Worm (Caenorhabditis elegans) whole organism, L2 larva: ENCODE results near the gene C41G6.12.
"Not testable (repeated sequence)": the region's sequence is repeated elsewhere in the genome, so short reads cannot be mapped to it uniquely, and the experiment has no call there.

Source experiments
- C34F6.9 ChIP-seq: fragments of 150-350 bp; optimal IDR thresholded peaks from 2 replicates; lab custom pipeline; 2014; ENCODE audit warnings: missing biosample characterization, missing genetic modification characterization
- F13H6.1 ChIP-seq: sonication (generic microtip); optimal IDR thresholded peaks from 2 replicates; lab custom pipeline; 2016; ENCODE audit warnings: missing genetic modification characterization, missing compliant biosample characterization
- R02D3.7 ChIP-seq: fragments of 150-350 bp; optimal IDR thresholded peaks from 2 replicates; lab custom pipeline; 2014; ENCODE audit warnings: missing biosample characterization, missing genetic modification characterization
- alr-1 ChIP-seq: fragments of 150-350 bp; optimal IDR thresholded peaks from 2 replicates; lab custom pipeline; 2014; ENCODE audit warnings: missing biosample characterization, missing genetic modification characterization
- aly-2 ChIP-seq: fragments of 150-350 bp; optimal IDR thresholded peaks from 2 replicates; lab custom pipeline; 2014; ENCODE audit warnings: missing biosample characterization, missing genetic modification characterization
- ama-1 ChIP-seq: fragments of 150-350 bp; optimal IDR thresholded peaks from 2 replicates; lab custom pipeline; 2018; ENCODE audit warnings: inconsistent platforms
- blmp-1 ChIP-seq: sonication (generic microtip); optimal IDR thresholded peaks from 2 replicates; lab custom pipeline; 2017; ENCODE audit warnings: missing genetic modification characterization, mild to moderate bottlenecking, missing compliant biosample characterization, antibody characterized with exemption, moderate library complexity; ENCODE audit not compliant: insufficient read depth
- ceh-16 ChIP-seq: fragments of 150-350 bp; optimal IDR thresholded peaks from 2 replicates; lab custom pipeline; 2014; ENCODE audit warnings: missing biosample characterization, missing genetic modification characterization
- dmd-4 ChIP-seq: sonication (generic microtip); optimal IDR thresholded peaks from 2 replicates; lab custom pipeline; 2017; ENCODE audit warnings: missing biosample characterization, missing genetic modification characterization
- egl-27 ChIP-seq: sonication (generic microtip); optimal IDR thresholded peaks from 3 replicates; lab custom pipeline; 2017; ENCODE audit warnings: missing biosample characterization, missing genetic modification reagents, missing genetic modification characterization
- elt-1 ChIP-seq: fragments of 150-350 bp; optimal IDR thresholded peaks from 2 replicates; lab custom pipeline; 2014; ENCODE audit warnings: missing biosample characterization, missing genetic modification characterization
- elt-3 ChIP-seq: sonication (generic microtip); optimal IDR thresholded peaks from 2 replicates; lab custom pipeline; 2017; ENCODE audit warnings: missing biosample characterization, missing genetic modification characterization
- lin-11 ChIP-seq: fragments of 150-350 bp; sonication (generic microtip); optimal IDR thresholded peaks from 2 replicates; lab custom pipeline; 2014; ENCODE audit warnings: missing biosample characterization, missing genetic modification characterization, inconsistent platforms, mixed read lengths
- lin-13 ChIP-seq: fragments of 150-350 bp; optimal IDR thresholded peaks from 2 replicates; lab custom pipeline; 2014; ENCODE audit warnings: missing biosample characterization, missing genetic modification reagents, missing genetic modification characterization
- lsy-2 ChIP-seq, 2 experiments: fragments of 150-350 bp in 1 of 2; sonication (generic microtip) in 1 of 2; optimal IDR thresholded peaks; 2 replicates each; lab custom pipeline; 2014 to 2017; ENCODE audit warnings: missing biosample characterization in 2 of 2, missing genetic modification characterization in 2 of 2
- mab-5 ChIP-seq: fragments of 150-350 bp; optimal IDR thresholded peaks from 2 replicates; lab custom pipeline; 2014; ENCODE audit warnings: missing biosample characterization, missing genetic modification characterization
- mbf-1 ChIP-seq: sonication (generic microtip); optimal IDR thresholded peaks from 2 replicates; lab custom pipeline; 2017; ENCODE audit warnings: missing biosample characterization, missing genetic modification characterization
- mdl-1 ChIP-seq, 2 experiments: fragments of 150-350 bp in 1 of 2; sonication (generic microtip) in 1 of 2; optimal IDR thresholded peaks; 2 replicates each; lab custom pipeline; 2017; ENCODE audit warnings: missing biosample characterization in 2 of 2, missing genetic modification characterization in 2 of 2
- nhr-11 ChIP-seq: fragments of 150-350 bp; optimal IDR thresholded peaks from 2 replicates; lab custom pipeline; 2014; ENCODE audit warnings: missing biosample characterization, missing genetic modification characterization
- nhr-129 ChIP-seq: fragments of 150-350 bp; optimal IDR thresholded peaks from 2 replicates; lab custom pipeline; 2014; ENCODE audit warnings: missing biosample characterization, missing genetic modification characterization
- nhr-23 ChIP-seq: fragments of 150-350 bp; optimal IDR thresholded peaks from 2 replicates; lab custom pipeline; 2014; ENCODE audit warnings: missing biosample characterization, missing genetic modification reagents, missing genetic modification characterization
- nhr-237 ChIP-seq: fragments of 150-350 bp; optimal IDR thresholded peaks from 2 replicates; lab custom pipeline; 2014; ENCODE audit warnings: missing biosample characterization, missing genetic modification characterization
- nhr-6 ChIP-seq: fragments of 150-350 bp; optimal IDR thresholded peaks from 2 replicates; lab custom pipeline; 2014; ENCODE audit warnings: missing biosample characterization, missing genetic modification characterization
- peb-1 ChIP-seq: fragments of 150-350 bp; optimal IDR thresholded peaks from 2 replicates; lab custom pipeline; 2014; ENCODE audit warnings: missing biosample characterization, missing genetic modification characterization
- sem-4 ChIP-seq: fragments of 150-350 bp; optimal IDR thresholded peaks from 2 replicates; lab custom pipeline; 2014; ENCODE audit warnings: missing biosample characterization, missing genetic modification reagents, missing genetic modification characterization
- sma-9 ChIP-seq, 2 experiments: fragments of 150-350 bp in 1 of 2; sonication (generic microtip) in 1 of 2; optimal IDR thresholded peaks; 2 replicates each; lab custom pipeline; 2014 to 2016; ENCODE audit warnings: missing genetic modification characterization in 2 of 2, mild to moderate bottlenecking in 1 of 2, missing biosample characterization in 1 of 2, missing compliant biosample characterization in 1 of 2, missing genetic modification reagents in 1 of 2, moderate library complexity in 1 of 2
- snpc-4 ChIP-seq: fragments of 150-350 bp; optimal IDR thresholded peaks from 2 replicates; lab custom pipeline; 2014; ENCODE audit warnings: missing biosample characterization, missing genetic modification characterization
- unc-62 ChIP-seq: fragments of 150-350 bp; optimal IDR thresholded peaks from 2 replicates; lab custom pipeline; 2014; ENCODE audit warnings: missing biosample characterization, missing genetic modification reagents, missing genetic modification characterization
- zag-1 ChIP-seq: fragments of 150-350 bp; optimal IDR thresholded peaks from 2 replicates; lab custom pipeline; 2014; ENCODE audit warnings: missing biosample characterization, missing genetic modification characterization
- ztf-11 ChIP-seq: sonication (generic microtip); optimal IDR thresholded peaks from 2 replicates; lab custom pipeline; 2017; ENCODE audit warnings: missing biosample characterization, missing genetic modification characterization
- ztf-4 ChIP-seq: fragments of 150-350 bp; optimal IDR thresholded peaks from 2 replicates; lab custom pipeline; 2014; ENCODE audit warnings: missing biosample characterization, missing genetic modification characterization

Gene C41G6.12

DNA sequence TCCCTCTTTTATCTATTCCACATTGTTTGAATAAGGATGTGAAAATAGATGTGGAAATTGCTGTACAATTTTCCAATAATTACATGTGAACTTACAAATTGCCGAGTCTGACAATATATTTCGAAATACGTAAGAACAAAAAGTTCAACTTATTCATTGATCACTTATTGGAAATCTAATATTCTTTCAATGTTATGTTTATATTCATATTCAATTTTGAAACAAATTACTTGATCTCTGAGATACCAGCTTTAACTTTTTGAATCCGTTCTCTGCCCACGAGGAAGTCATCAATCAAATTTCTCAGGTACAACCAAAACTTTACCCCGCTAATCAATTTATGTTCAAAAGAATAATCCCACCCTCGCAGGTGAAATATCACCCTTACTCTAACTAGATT lies 7.6 kb upstream of the C41G6.12 start, which contains the start of gene sri-26:
Gene sri-26, plus strand, starts transcription at position 301 of the 400 bp plus-strand sequence.
- TF ChIP-seq blmp-1 (tag; lab: Kevin White, UChicago); sem-4; ama-1 (lab: Kevin White, UChicago): not testable (repeated sequence)

DNA sequence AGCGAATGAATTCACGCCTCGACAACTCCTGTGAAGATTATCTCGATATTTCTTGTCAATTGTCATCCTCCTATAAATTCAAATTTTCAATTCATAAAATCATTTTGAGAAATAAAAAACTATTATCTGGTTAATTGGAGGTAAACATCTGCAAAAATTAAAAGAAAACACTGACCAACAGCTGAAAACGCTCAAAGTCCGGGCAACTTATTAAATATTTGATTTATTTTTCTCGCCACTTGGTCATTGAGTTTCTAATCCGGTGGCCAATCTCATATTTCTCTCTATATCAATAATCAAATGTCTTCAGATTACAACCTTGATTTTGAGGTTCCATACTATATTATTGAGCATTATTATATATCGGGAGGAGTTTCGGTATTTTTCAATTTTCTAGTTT lies 4.3 kb upstream of the C41G6.12 start, which contains the start of gene sri-24:
Gene sri-24, plus strand, starts transcription at position 301 of the 400 bp plus-strand sequence.
- not testable (repeated sequence) for TF ChIP-seq ama-1 (lab: Kevin White, UChicago); dmd-4; mbf-1 (tag; lab: Kevin White, UChicago)

ce11 chrV:15199768-15200167 lies 7.8 kb downstream of the C41G6.12 start, which contains the start of gene Y75B12B.10:
Y75B12B.10 (plus strand) TSS chrV:15200068.
- TF ChIP-seq ztf-11 (tag; lab: Kevin White, UChicago) (no peak), mdl-1 (tag; optimal IDR thresholded peaks at IDR 0.05; lab: Kevin White, UChicago) (no peak), nhr-11 (tag; lab: Kevin White, UChicago) (no peak)

DNA sequence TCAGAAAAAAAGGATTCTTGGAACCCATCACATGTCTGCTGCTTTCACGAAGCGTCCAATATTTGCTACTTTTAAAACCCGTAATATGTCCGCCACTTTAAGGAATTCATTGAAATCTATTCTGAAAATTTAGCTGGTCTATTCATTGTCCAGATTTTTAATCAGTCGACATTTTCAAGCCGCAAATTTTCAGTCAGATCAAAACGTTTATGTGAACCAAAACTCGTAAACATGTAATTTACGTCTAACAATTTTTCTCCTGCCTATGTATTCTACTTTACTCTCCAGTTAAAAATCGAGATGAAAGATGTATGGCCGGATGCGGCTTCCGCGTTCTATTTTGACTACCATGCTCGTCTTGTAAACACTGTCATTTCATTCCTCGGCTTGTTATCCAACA lies 9.6 kb downstream of the C41G6.12 start, which contains the start of gene srw-1:
Gene srw-1, plus strand, starts transcription at position 301 of the 400 bp plus-strand sequence.
- TF ChIP-seq snpc-4 (tag; lab: Kevin White, UChicago), result no peak
- no peak for TF ChIP-seq mdl-1 (tag; optimal IDR thresholded peaks at IDR 0.05; lab: Kevin White, UChicago)
- no peak for TF ChIP-seq ceh-16 (tag; lab: Kevin White, UChicago)
- no peak for TF ChIP-seq nhr-129 (tag; lab: Kevin White, UChicago)
- no peak for TF ChIP-seq alr-1 (tag; lab: Kevin White, UChicago)
- no peak for TF ChIP-seq unc-62 (GFP tag; lab: Kevin White, UChicago)
- no peak for TF ChIP-seq nhr-6 (tag; lab: Kevin White, UChicago)
- TF ChIP-seq lin-11 (tag; lab: Kevin White, UChicago), result no peak
- TF ChIP-seq nhr-11 (tag; lab: Kevin White, UChicago), result no peak
- no peak for TF ChIP-seq sma-9 (GFP tag; optimal IDR thresholded peaks at IDR 0.05; lab: Kevin White, UChicago)
- TF ChIP-seq sma-9 (tag; optimal IDR thresholded peaks at IDR 0.05; lab: Kevin White, UChicago), result no peak
- TF ChIP-seq elt-1 (tag; lab: Kevin White, UChicago), result no peak
- no peak for TF ChIP-seq aly-2 (tag; lab: Kevin White, UChicago)
- no peak for TF ChIP-seq ztf-4
- TF ChIP-seq lin-13, result no peak
- TF ChIP-seq zag-1 (tag; lab: Kevin White, UChicago), result no peak
- no peak for TF ChIP-seq C34F6.9 (tag; lab: Kevin White, UChicago)
- TF ChIP-seq egl-27 (tag; lab: Kevin White, UChicago), result no peak
- no peak for TF ChIP-seq blmp-1 (tag; lab: Kevin White, UChicago)

- TF ChIP-seq nhr-6 (tag; lab: Kevin White, UChicago) (no peak), mdl-1 (tag; optimal IDR thresholded peaks at IDR 0.05; lab: Kevin White, UChicago) (no peak), peb-1 (tag; lab: Kevin White, UChicago) (no peak), blmp-1 (tag; lab: Kevin White, UChicago) (no peak), lsy-2 (tag; optimal IDR thresholded peaks at IDR 0.05; lab: Kevin White, UChicago) (no peak), nhr-129 (tag; lab: Kevin White, UChicago) (no peak), unc-62 (GFP tag; lab: Kevin White, UChicago) (no peak), elt-3 (no peak), nhr-237 (tag; lab: Kevin White, UChicago) (no peak), alr-1 (tag; lab: Kevin White, UChicago) (no peak), C34F6.9 (tag; lab: Kevin White, UChicago) (no peak), ceh-16 (tag; lab: Kevin White, UChicago) (no peak), aly-2 (tag; lab: Kevin White, UChicago) (no peak), nhr-23 (no peak), R02D3.7 (tag; lab: Kevin White, UChicago) (no peak), F13H6.1 (no peak), mab-5 (tag; lab: Kevin White, UChicago) (no peak)
Measured at ce11 chrV:15193909-15194308, 13.7 kb downstream of the C41G6.12 start, which contains the start of gene Y75B12B.13. Y75B12B.13 (minus strand) TSS chrV:15194009.
